Fruit fly (Drosophila melanogaster) whole organism: ENCODE measurements around the gene Fhos.

Experiments
- CG8478 ChIP-seq: fragments of >200 bp; optimal IDR thresholded peaks from 2 replicates; lab custom pipeline; 2018; ENCODE audit warnings: inconsistent platforms
- Dll ChIP-seq: fragments of >200 bp; optimal IDR thresholded peaks from 2 replicates; lab custom pipeline; 2017
- EcR ChIP-seq, 2 experiments: fragments of >200 bp; optimal IDR thresholded peaks; 2 replicates each; lab custom pipeline; 2017; ENCODE audit warnings: missing biosample characterization in 2 of 2, missing genetic modification characterization in 2 of 2, missing genetic modification reagents in 2 of 2
- usp ChIP-seq: fragments of >200 bp; optimal IDR thresholded peaks from 2 replicates; lab custom pipeline; 2017; ENCODE audit warnings: missing biosample characterization, missing genetic modification characterization, mixed read lengths

- TF ChIP-seq EcR (GFP tag; optimal IDR thresholded peaks at IDR 0.05; lab: Kevin White, UChicago) = no peak
- TF ChIP-seq CG8478 (lab: Kevin White, UChicago) = no peak
- no peak for TF ChIP-seq Dll
- TF ChIP-seq usp = no peak
Measured at dm6 chr3L:8833467-8833802, 80.0 kb downstream of the Fhos start.
